Worm (Caenorhabditis elegans) whole organism, young adult: ENCODE measurements around the gene dhs-15.

Experiments used
- Y53G8AR.9 ChIP-seq: fragments of 200-800 bp; sonication (Bioruptor generic); conservative IDR thresholded peaks from 2 replicates; pipeline ENCODE4 v1.3.6; 2022; ENCODE audit warnings: missing genetic modification reagents, missing genetic modification characterization, missing compliant biosample characterization
- hlh-12 ChIP-seq: sonication (generic microtip); optimal IDR thresholded peaks from 2 replicates; lab custom pipeline; 2016; ENCODE audit warnings: missing genetic modification characterization, missing compliant biosample characterization
- mel-28 ChIP-seq: sonication (generic microtip); optimal IDR thresholded peaks from 2 replicates; lab custom pipeline; 2016; ENCODE audit warnings: borderline replicate concordance, mild to moderate bottlenecking, missing genetic modification characterization, missing compliant biosample characterization
- nfya-2 ChIP-seq: fragments of 200-800 bp; sonication (Bioruptor generic); IDR thresholded peaks from 2 replicates; pipeline ENCODE4 v1.3.6; 2022; ENCODE audit warnings: missing genetic modification reagents, missing genetic modification characterization, missing compliant biosample characterization
- nhr-90 ChIP-seq: sonication (generic microtip); optimal IDR thresholded peaks from 2 replicates; lab custom pipeline; 2016; ENCODE audit warnings: missing genotype, mild to moderate bottlenecking, missing genetic modification characterization, missing compliant biosample characterization
- repo-1 ChIP-seq: sonication (generic microtip); optimal IDR thresholded peaks from 2 replicates; lab custom pipeline; 2017; ENCODE audit warnings: mild to moderate bottlenecking, missing genetic modification characterization, missing compliant biosample characterization
- tbp1 ChIP-seq: fragments of 200-800 bp; sonication (Bioruptor generic); optimal IDR thresholded peaks from 2 replicates; lab custom pipeline; 2018; ENCODE audit warnings: mild to moderate bottlenecking, missing genetic modification characterization, missing compliant biosample characterization

DNA sequence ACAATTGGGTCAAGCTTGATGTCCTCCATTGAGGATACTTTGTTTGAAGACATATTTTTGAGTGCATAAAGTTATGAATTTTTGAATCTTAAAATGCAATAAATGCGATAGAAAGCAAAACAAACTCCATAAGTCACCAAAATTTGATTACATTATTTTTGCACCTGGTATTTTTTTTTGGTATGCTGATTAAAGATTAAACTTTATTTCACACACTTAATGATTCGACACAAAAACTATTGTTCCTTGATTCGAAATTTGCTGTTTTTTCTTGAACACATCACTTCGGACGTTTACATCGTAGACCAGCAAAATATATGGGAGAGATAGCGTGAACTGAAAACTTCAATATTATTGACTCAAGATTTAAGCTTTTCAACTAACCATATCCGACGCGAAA, 29.4 kb downstream of the dhs-15 start, which contains the start of gene srg-61:
- no peak for TF ChIP-seq Y53G8AR.9
- no peak for TF ChIP-seq nfya-2
- TF ChIP-seq tbp1 (GFP tag; lab: Kevin White, UChicago) = no peak
- TF ChIP-seq hlh-12 (tag; lab: Kevin White, UChicago) = no peak
- TF ChIP-seq mel-28 (tag; lab: Kevin White, UChicago) = no peak
- TF ChIP-seq repo-1 = no peak
- TF ChIP-seq nhr-90 = no peak
